Worm (Caenorhabditis elegans) whole organism, L1 larva: ENCODE measurements around the gene srw-13.

ENCODE experiments used
- egl-13 ChIP-seq: sonication (generic microtip); optimal IDR thresholded peaks from 2 replicates; lab custom pipeline; 2016; ENCODE audit warnings: missing genotype, missing genetic modification reagents, missing genetic modification characterization, missing compliant biosample characterization
- fos-1 ChIP-seq: fragments of 150-350 bp; optimal IDR thresholded peaks from 2 replicates; lab custom pipeline; 2014; ENCODE audit warnings: missing biosample characterization, missing genetic modification characterization
- skn-1 ChIP-seq: fragments of 150-350 bp; optimal IDR thresholded peaks from 2 replicates; lab custom pipeline; 2014; ENCODE audit warnings: missing biosample characterization, missing genetic modification characterization
- sox-4 ChIP-seq: sonication (generic microtip); optimal IDR thresholded peaks from 2 replicates; lab custom pipeline; 2016; ENCODE audit warnings: missing genetic modification characterization, missing compliant biosample characterization

DNA sequence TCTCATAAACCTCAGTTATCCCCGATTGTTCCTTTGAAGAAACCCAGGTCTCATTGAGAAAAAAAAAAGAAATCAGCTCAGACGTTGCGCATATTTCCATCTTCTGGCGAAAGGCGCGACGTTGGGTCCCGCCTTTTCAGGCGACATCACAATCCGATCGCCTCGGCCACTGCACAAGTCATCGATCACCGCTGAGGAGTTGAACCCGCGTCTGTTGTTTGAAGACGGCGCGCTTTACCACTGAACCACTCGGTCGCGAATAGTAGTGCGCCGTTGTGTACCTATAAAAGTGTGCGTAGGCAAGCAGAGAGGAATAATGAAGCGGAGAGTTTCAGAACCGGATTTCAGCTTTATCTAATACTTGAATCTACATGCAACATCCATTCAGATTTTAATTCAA, 41.4 kb upstream of the srw-13 start, which contains the start of gene Y75B12B.11:
- peak; percentile 67 for TF ChIP-seq skn-1 (tag; lab: Kevin White, UChicago)
- no peak for TF ChIP-seq sox-4 (tag; lab: Kevin White, UChicago)
- TF ChIP-seq egl-13: no peak
- TF ChIP-seq fos-1 (tag; lab: Kevin White, UChicago): peak; percentile 16
